Worm (Caenorhabditis elegans) whole organism, L4 larva: ENCODE results near the gene F40G9.8.

Source experiments
- D1046.2 ChIP-seq: fragments of 200-800 bp; sonication (Bioruptor generic); IDR thresholded peaks from 2 replicates; pipeline ENCODE4 v1.3.6; 2022; ENCODE audit warnings: missing genetic modification characterization, missing compliant biosample characterization
- R02D3.7 ChIP-seq: fragments of 150-350 bp; sonication (generic microtip); optimal IDR thresholded peaks from 3 replicates; lab custom pipeline; 2014; ENCODE audit warnings: missing biosample characterization, missing genetic modification characterization
- arid-1 ChIP-seq: fragments of 200-800 bp; sonication (Bioruptor generic); conservative IDR thresholded peaks from 2 replicates; pipeline ENCODE4 v1.3.6; 2022; ENCODE audit warnings: missing genetic modification reagents, missing genetic modification characterization, missing compliant biosample characterization
- ceh-32 ChIP-seq: sonication (generic microtip); optimal IDR thresholded peaks from 2 replicates; lab custom pipeline; 2016; ENCODE audit warnings: mild to moderate bottlenecking, missing genetic modification characterization, missing compliant biosample characterization; ENCODE audit not compliant: poor library complexity
- mep-1 ChIP-seq: fragments of 150-350 bp; sonication (generic microtip); optimal IDR thresholded peaks from 3 replicates; lab custom pipeline; 2014; ENCODE audit warnings: missing biosample characterization, missing genetic modification characterization
- nhr-102 ChIP-seq: sonication (generic microtip); optimal IDR thresholded peaks from 2 replicates; lab custom pipeline; 2016; ENCODE audit warnings: mild to moderate bottlenecking, missing genetic modification characterization, moderate library complexity, missing compliant biosample characterization
- nhr-237 ChIP-seq: sonication (generic microtip); optimal IDR thresholded peaks from 2 replicates; lab custom pipeline; 2017; ENCODE audit warnings: missing biosample characterization, missing genetic modification characterization
- nhr-25 ChIP-seq: sonication (generic microtip); optimal IDR thresholded peaks from 2 replicates; lab custom pipeline; 2017; ENCODE audit warnings: missing genetic modification characterization, mild to moderate bottlenecking, missing compliant biosample characterization, antibody characterized with exemption, moderate library complexity, borderline replicate concordance; ENCODE audit not compliant: insufficient read depth
- pha-4 ChIP-seq, 2 experiments: fragments of 150-350 bp in 1 of 2; fragments of 200-800 bp in 1 of 2; sonication (Bioruptor generic) in 1 of 2; IDR thresholded peaks in 1 of 2; optimal IDR thresholded peaks in 1 of 2; 2 replicates each; pipeline versions ENCODE4 v1.3.6 to Lab custom; 2014 to 2022; ENCODE audit warnings: missing genetic modification characterization in 2 of 2, missing genetic modification reagents in 2 of 2, missing biosample characterization in 1 of 2, missing compliant biosample characterization in 1 of 2
- unc-62 ChIP-seq, 3 experiments: fragments of 150-350 bp in 1 of 3; sonication (generic microtip); optimal IDR thresholded peaks in 2 of 3; peaks in 1 of 3; 1 replicate in 1 of 3; 2 replicates in 2 of 3; lab custom pipeline; 2014 to 2017; ENCODE audit warnings: missing biosample characterization in 3 of 3, missing genetic modification characterization in 3 of 3, missing genetic modification reagents in 3 of 3, missing genotype in 1 of 3
- ztf-11 ChIP-seq: fragments of 150-350 bp; optimal IDR thresholded peaks from 2 replicates; lab custom pipeline; 2014; ENCODE audit warnings: missing biosample characterization, missing genetic modification characterization
- ztf-7 ChIP-seq: fragments of 150-350 bp; optimal IDR thresholded peaks from 2 replicates; lab custom pipeline; 2014; ENCODE audit warnings: missing biosample characterization, missing genetic modification characterization

DNA sequence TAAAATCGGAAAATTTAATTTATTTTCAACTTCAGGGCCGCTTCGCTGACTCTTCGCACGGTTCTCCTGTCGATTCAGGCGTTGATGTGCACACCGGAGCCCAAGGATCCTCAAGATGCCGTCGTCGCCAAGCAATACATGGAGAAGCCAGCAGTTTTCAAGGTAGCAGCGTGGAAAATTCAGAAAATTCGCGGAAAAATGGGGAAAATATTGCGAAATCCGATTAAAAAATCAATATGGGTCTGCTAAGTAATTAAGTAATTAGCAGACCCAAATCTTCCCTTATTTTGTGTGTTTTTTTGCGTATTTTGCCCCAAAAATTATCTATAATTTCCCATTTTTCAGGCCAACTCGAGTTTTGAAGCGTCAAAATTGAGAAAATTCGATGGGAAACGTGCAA, 24.6 kb upstream of the F40G9.8 start:
- no peak for TF ChIP-seq nhr-102 (tag; lab: Kevin White, UChicago)
- no peak for TF ChIP-seq nhr-25 (tag; lab: Kevin White, UChicago)
- TF ChIP-seq ztf-11 (tag; lab: Kevin White, UChicago): no peak
- TF ChIP-seq ztf-7 (tag; lab: Kevin White, UChicago): no peak
- TF ChIP-seq ceh-32 (tag; lab: Kevin White, UChicago): no peak
- TF ChIP-seq pha-4 (GFP tag; IDR thresholded peaks at IDR 0.05; lab: Robert Waterston, UW): no peak
- TF ChIP-seq pha-4 (tag; optimal IDR thresholded peaks at IDR 0.05; lab: Kevin White, UChicago): no peak
- no peak for TF ChIP-seq R02D3.7 (tag; lab: Kevin White, UChicago)
- TF ChIP-seq nhr-237 (tag; lab: Kevin White, UChicago): no peak
- no peak for TF ChIP-seq arid-1 (GFP tag; lab: Robert Waterston, UW)
- TF ChIP-seq unc-62 (GFP tag; optimal IDR thresholded peaks at IDR 0.05 in 1 of 2; lab: Kevin White, UChicago): no peak
- no peak for TF ChIP-seq unc-62 (tag; optimal IDR thresholded peaks at IDR 0.05; lab: Kevin White, UChicago)
- TF ChIP-seq mep-1: no peak
- no peak for TF ChIP-seq D1046.2 (GFP tag; lab: Robert Waterston, UW)
